Fruit fly (Drosophila melanogaster) whole organism, wandering third instar larva: ENCODE measurements around the gene CG33978.

Experiments
- Abd-B ChIP-seq: fragments of >200 bp; optimal IDR thresholded peaks from 2 replicates; lab custom pipeline; 2017; ENCODE audit warnings: missing biosample characterization, missing genetic modification characterization
- CG32264 ChIP-seq: fragments of 200-800 bp; sonication (Bioruptor generic); optimal IDR thresholded peaks from 2 replicates; lab custom pipeline; 2016; ENCODE audit warnings: missing biosample characterization, missing genetic modification characterization
- dsf ChIP-seq: sonication (Bioruptor generic); optimal IDR thresholded peaks from 2 replicates; lab custom pipeline; 2016; ENCODE audit warnings: missing biosample characterization, missing genetic modification characterization, borderline replicate concordance
- h ChIP-seq: fragments of 200-800 bp; sonication (Bioruptor generic); optimal IDR thresholded peaks from 3 replicates; lab custom pipeline; 2016; ENCODE audit warnings: missing biosample characterization, mild to moderate bottlenecking, missing genetic modification characterization
- psq ChIP-seq: fragments of 200-800 bp; sonication (Bioruptor generic); optimal IDR thresholded peaks from 3 replicates; lab custom pipeline; 2017; ENCODE audit warnings: missing biosample characterization, mild to moderate bottlenecking, missing genetic modification characterization, moderate library complexity
- sv ChIP-seq: fragments of 200-800 bp; sonication (Bioruptor generic); optimal IDR thresholded peaks from 3 replicates; lab custom pipeline; 2016; ENCODE audit warnings: missing biosample characterization, missing genetic modification characterization
- usp ChIP-seq: fragments of >200 bp; optimal IDR thresholded peaks from 2 replicates; lab custom pipeline; 2017; ENCODE audit warnings: missing biosample characterization, missing genetic modification characterization

DNA sequence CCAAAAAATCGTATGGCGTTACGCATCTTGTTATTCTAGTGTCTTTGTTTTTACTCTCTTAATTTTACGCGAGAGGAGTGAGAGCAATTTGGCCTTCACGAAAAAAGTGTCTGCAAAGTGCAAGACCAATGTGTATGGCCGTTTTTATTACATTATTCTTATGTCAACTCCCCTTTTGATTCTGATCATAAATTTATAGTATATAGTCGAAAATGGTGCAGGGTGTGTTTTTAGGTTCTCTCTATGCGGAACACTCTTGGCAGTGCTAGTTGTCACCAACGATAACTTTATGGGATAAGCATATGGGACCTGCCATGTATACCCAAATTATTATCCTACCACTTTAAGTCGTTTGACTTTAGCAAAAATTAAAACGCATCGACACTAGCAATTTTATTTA is 8.2 kb upstream of the CG33978 start:
- TF ChIP-seq sv (GFP tag; lab: Kevin White, UChicago) (no peak), h (GFP tag; lab: Kevin White, UChicago) (no peak), Abd-B (GFP tag; lab: Kevin White, UChicago) (no peak), CG32264 (GFP tag; lab: Kevin White, UChicago) (no peak), psq (no peak), dsf (no peak), usp (GFP tag; lab: Kevin White, UChicago) (no peak)
